Fruit fly (Drosophila melanogaster) whole organism, embryonic: ENCODE measurements around the gene CG10413.

Source experiments
- CG12236 ChIP-seq: fragments of 200-800 bp; sonication (Bioruptor generic); optimal IDR thresholded peaks from 2 replicates; lab custom pipeline; 2016; ENCODE audit warnings: missing biosample characterization, missing genetic modification characterization
- CG16779 ChIP-seq: fragments of 200-800 bp; sonication (Bioruptor generic); IDR thresholded peaks from 2 replicates; pipeline ENCODE4 v1.3.6; 2022; ENCODE audit warnings: missing biosample characterization, missing genetic modification characterization
- CG2678 ChIP-seq: fragments of 200-800 bp; sonication (Bioruptor generic); optimal IDR thresholded peaks from 3 replicates; lab custom pipeline; 2019; ENCODE audit warnings: missing biosample characterization, mild to moderate bottlenecking, missing genetic modification characterization, moderate library complexity
- CG32767 ChIP-seq: fragments of 200-800 bp; sonication (Bioruptor generic); IDR thresholded peaks from 2 replicates; pipeline ENCODE4 v1.3.6; 2022; ENCODE audit warnings: missing biosample characterization, missing genetic modification characterization
- CG34376 ChIP-seq: fragments of 200-800 bp; sonication (Bioruptor generic); optimal IDR thresholded peaks from 2 replicates; lab custom pipeline; 2018; ENCODE audit warnings: missing biosample characterization, mild to moderate bottlenecking, missing genetic modification characterization
- CG4820 ChIP-seq: fragments of 200-800 bp; sonication (Bioruptor generic); optimal IDR thresholded peaks from 3 replicates; lab custom pipeline; 2016; ENCODE audit warnings: missing biosample characterization, missing genetic modification characterization
- CG8281 ChIP-seq: fragments of 200-800 bp; sonication (Bioruptor generic); optimal IDR thresholded peaks from 2 replicates; lab custom pipeline; 2018; ENCODE audit warnings: missing biosample characterization, mild to moderate bottlenecking, missing genetic modification characterization, moderate library complexity
- Rx ChIP-seq: fragments of 200-800 bp; sonication (Bioruptor generic); IDR thresholded peaks from 2 replicates; pipeline ENCODE4 v1.3.6; 2022; ENCODE audit warnings: missing biosample characterization, missing genetic modification characterization
- Xrp1 ChIP-seq: fragments of 200-800 bp; sonication (Bioruptor generic); IDR thresholded peaks from 2 replicates; pipeline ENCODE4 v1.3.6; 2022; ENCODE audit warnings: missing biosample characterization, missing genetic modification characterization
- dimm ChIP-seq: fragments of 200-800 bp; sonication (Bioruptor generic); IDR thresholded peaks from 2 replicates; pipeline ENCODE4 v1.3.6; 2022; ENCODE audit warnings: missing biosample characterization, missing genetic modification characterization
- eve ChIP-seq, 2 experiments: fragments of >200 bp; optimal IDR thresholded peaks; 2 replicates each; lab custom pipeline; 2017; ENCODE audit warnings: missing biosample characterization in 2 of 2, missing genetic modification characterization in 2 of 2
- fd102C ChIP-seq: fragments of 200-800 bp; sonication (Bioruptor generic); optimal IDR thresholded peaks from 2 replicates; lab custom pipeline; 2018; ENCODE audit warnings: missing biosample characterization, mild to moderate bottlenecking, missing genetic modification characterization, moderate library complexity
- pan ChIP-seq, 4 experiments: fragments of >200 bp in 3 of 4; fragments of 200-800 bp in 1 of 4; sonication (Bioruptor generic) in 1 of 4; optimal IDR thresholded peaks in 3 of 4; IDR thresholded peaks in 1 of 4; 2 replicates each; pipeline versions ENCODE4 v1.3.6 to Lab custom; 2017 to 2022; ENCODE audit warnings: missing biosample characterization in 2 of 4, missing genetic modification characterization in 2 of 4, mixed read lengths in 1 of 4
- sisA ChIP-seq: fragments of 200-800 bp; sonication (Bioruptor generic); IDR thresholded peaks from 2 replicates; pipeline ENCODE4 v1.3.6; 2022; ENCODE audit warnings: missing biosample characterization, missing genetic modification characterization

dm6 chr2L:18563020-18563546, 42.0 kb downstream of the CG10413 start:
- TF ChIP-seq sisA (GFP tag; lab: Robert Waterston, UW) (no peak), fd102C (no peak), CG8281 (tag; lab: Kevin White, UChicago) (no peak), CG32767 (GFP tag; lab: Robert Waterston, UW) (no peak), CG2678 (tag; lab: Kevin White, UChicago) (peak; percentile 4), pan (optimal IDR thresholded peaks at IDR 0.05; lab: Kevin White, UChicago) (no peak), pan (GFP tag; optimal IDR thresholded peaks at IDR 0.05 in 1 of 2, IDR thresholded peaks at IDR 0.05 in 1 of 2) (no peak), CG4820 (GFP tag; lab: Kevin White, UChicago) (no peak), Rx (GFP tag; lab: Robert Waterston, UW) (no peak), CG12236 (no peak), CG16779 (GFP tag; lab: Robert Waterston, UW) (no peak), CG34376 (GFP tag; lab: Kevin White, UChicago) (peak; percentile 73), Xrp1 (GFP tag; lab: Robert Waterston, UW) (no peak), eve (GFP tag; optimal IDR thresholded peaks at IDR 0.05; lab: Kevin White, UChicago) (no peak), dimm (GFP tag; lab: Robert Waterston, UW) (no peak)
